Worm (Caenorhabditis elegans) whole organism, L4/young adult: ENCODE data around the gene C31H2.14.

Experiments used
- W03F9.2 ChIP-seq: fragments of 150-350 bp; optimal IDR thresholded peaks from 2 replicates; lab custom pipeline; 2014; ENCODE audit warnings: missing biosample characterization, missing genetic modification characterization
- dao-5 ChIP-seq: sonication (generic microtip); optimal IDR thresholded peaks from 2 replicates; lab custom pipeline; 2016; ENCODE audit warnings: missing genotype, missing genetic modification characterization, moderate library complexity, missing compliant biosample characterization
- him-1 ChIP-seq: sonication (generic microtip); optimal IDR thresholded peaks from 2 replicates; lab custom pipeline; 2016; ENCODE audit warnings: missing genotype, missing genetic modification reagents, missing genetic modification characterization, missing compliant biosample characterization

DNA sequence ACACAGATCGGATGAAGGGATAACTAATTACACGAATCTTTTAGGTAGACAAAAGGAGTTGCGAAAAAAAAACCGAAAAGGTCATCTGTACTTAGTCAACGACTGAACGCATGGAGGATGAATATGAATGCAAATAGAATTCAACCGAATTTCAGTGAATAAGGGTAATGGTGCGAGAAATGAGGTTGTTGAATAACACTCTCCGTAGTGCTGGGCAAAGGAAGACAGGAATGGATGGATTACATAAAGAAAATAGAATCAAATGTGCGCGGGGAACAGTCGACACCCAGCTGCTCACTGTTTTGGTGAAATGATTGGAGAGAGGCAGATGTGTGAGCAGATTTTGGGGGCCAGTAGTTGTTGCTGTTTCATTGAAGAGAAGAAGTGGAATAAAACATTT is 23.7 kb upstream of the C31H2.14 start:
- TF ChIP-seq W03F9.2 (no peak), him-1 (tag; lab: Kevin White, UChicago) (no peak), dao-5 (tag; lab: Kevin White, UChicago) (no peak)
